Fruit fly (Drosophila melanogaster) whole organism, embryonic: Measurements from ENCODE around the gene CG33095.

Experiments used
- Aef1 ChIP-seq: fragments of 200-800 bp; sonication (Bioruptor generic); IDR thresholded peaks from 3 replicates; pipeline ENCODE4 v1.3.6; 2022; ENCODE audit warnings: missing biosample characterization, missing genetic modification characterization
- CG12155 ChIP-seq: fragments of 200-800 bp; sonication (Bioruptor generic); optimal IDR thresholded peaks from 3 replicates; lab custom pipeline; 2016; ENCODE audit warnings: missing biosample characterization, missing genetic modification characterization
- CG14014 ChIP-seq: fragments of 200-800 bp; sonication (Bioruptor generic); IDR thresholded peaks from 2 replicates; pipeline ENCODE4 v1.3.6; 2022; ENCODE audit warnings: missing biosample characterization, missing genetic modification characterization
- CG15601 ChIP-seq: fragments of 200-800 bp; sonication (Bioruptor generic); optimal IDR thresholded peaks from 3 replicates; lab custom pipeline; 2019; ENCODE audit warnings: missing biosample characterization, mild to moderate bottlenecking, missing genetic modification characterization, moderate library complexity
- CG17829 ChIP-seq: fragments of 200-800 bp; optimal IDR thresholded peaks from 2 replicates; lab custom pipeline; 2019; ENCODE audit warnings: missing biosample characterization, mild to moderate bottlenecking, missing genetic modification characterization, moderate library complexity
- CG17912 ChIP-seq: fragments of 200-800 bp; sonication (Bioruptor generic); optimal IDR thresholded peaks from 2 replicates; lab custom pipeline; 2018; ENCODE audit warnings: missing biosample characterization, mild to moderate bottlenecking, missing genetic modification characterization
- CG1792 ChIP-seq: fragments of 200-800 bp; sonication (Bioruptor generic); optimal IDR thresholded peaks from 2 replicates; lab custom pipeline; 2016; ENCODE audit warnings: missing biosample characterization, missing genetic modification characterization
- CG18262 ChIP-seq: fragments of 200-800 bp; optimal IDR thresholded peaks from 3 replicates; lab custom pipeline; 2019; ENCODE audit warnings: missing biosample characterization, mild to moderate bottlenecking, missing genetic modification characterization, moderate library complexity
- CG2116 ChIP-seq: fragments of 200-800 bp; sonication (Bioruptor generic); optimal IDR thresholded peaks from 3 replicates; lab custom pipeline; 2018; ENCODE audit warnings: missing biosample characterization, mild to moderate bottlenecking, missing genetic modification characterization
- CG2120 ChIP-seq: fragments of 200-800 bp; sonication (Bioruptor generic); optimal IDR thresholded peaks from 3 replicates; lab custom pipeline; 2016; ENCODE audit warnings: missing biosample characterization, missing genetic modification characterization
- CG2678 ChIP-seq: fragments of 200-800 bp; sonication (Bioruptor generic); optimal IDR thresholded peaks from 3 replicates; lab custom pipeline; 2019; ENCODE audit warnings: missing biosample characterization, mild to moderate bottlenecking, missing genetic modification characterization, moderate library complexity
- CG3838 ChIP-seq: fragments of 200-800 bp; sonication (Bioruptor generic); optimal IDR thresholded peaks from 3 replicates; lab custom pipeline; 2016; ENCODE audit warnings: missing biosample characterization, missing genetic modification characterization
- CG6791 ChIP-seq: fragments of 200-800 bp; sonication (Bioruptor generic); IDR thresholded peaks from 3 replicates; pipeline ENCODE4 v1.3.6; 2022; ENCODE audit warnings: missing biosample characterization, missing genetic modification characterization; ENCODE audit not compliant: partially characterized antibody
- CG7271 ChIP-seq: fragments of 200-800 bp; sonication (Bioruptor generic); optimal IDR thresholded peaks from 2 replicates; lab custom pipeline; 2018; ENCODE audit warnings: missing biosample characterization, mild to moderate bottlenecking, missing genetic modification characterization, moderate library complexity
- CG9437 ChIP-seq: fragments of 200-800 bp; sonication (Bioruptor generic); optimal IDR thresholded peaks from 2 replicates; lab custom pipeline; 2018; ENCODE audit warnings: missing biosample characterization, mild to moderate bottlenecking, missing genetic modification characterization
- CrebB ChIP-seq: fragments of 200-800 bp; sonication (Bioruptor generic); optimal IDR thresholded peaks from 3 replicates; lab custom pipeline; 2018; ENCODE audit warnings: missing biosample characterization, mild to moderate bottlenecking, missing genetic modification characterization
- Dfd ChIP-seq, 2 experiments: fragments of >200 bp; optimal IDR thresholded peaks; 2 replicates each; lab custom pipeline; 2017; ENCODE audit warnings: missing biosample characterization in 2 of 2, missing genetic modification characterization in 2 of 2
- Doc2 ChIP-seq: fragments of 200-800 bp; sonication (Bioruptor generic); IDR thresholded peaks from 2 replicates; pipeline ENCODE4 v1.3.6; 2022; ENCODE audit warnings: missing biosample characterization, missing genetic modification characterization
- H2.0 ChIP-seq: fragments of 200-800 bp; sonication (Bioruptor generic); IDR thresholded peaks from 2 replicates; pipeline ENCODE4 v1.3.6; 2022; ENCODE audit warnings: missing biosample characterization, missing genetic modification characterization
- HLH4C ChIP-seq: fragments of 200-800 bp; sonication (Bioruptor generic); IDR thresholded peaks from 3 replicates; pipeline ENCODE4 v1.3.6; 2022; ENCODE audit warnings: missing biosample characterization, missing genetic modification characterization; ENCODE audit not compliant: partially characterized antibody
- HmgZ ChIP-seq: fragments of 200-800 bp; sonication (Bioruptor generic); optimal IDR thresholded peaks from 2 replicates; lab custom pipeline; 2018; ENCODE audit warnings: missing biosample characterization, mild to moderate bottlenecking, missing genetic modification characterization
- Lpt ChIP-seq: fragments of >200 bp; optimal IDR thresholded peaks from 2 replicates; lab custom pipeline; 2018; ENCODE audit warnings: missing biosample characterization, missing genetic modification characterization
- Meics ChIP-seq: fragments of 200-800 bp; sonication (Bioruptor generic); optimal IDR thresholded peaks from 2 replicates; lab custom pipeline; 2017; ENCODE audit warnings: missing biosample characterization, mild to moderate bottlenecking, missing genetic modification characterization
- NC2α ChIP-seq: fragments of 200-800 bp; sonication (Bioruptor generic); optimal IDR thresholded peaks from 2 replicates; lab custom pipeline; 2016; ENCODE audit warnings: missing biosample characterization, missing genetic modification characterization
- Nf-YC ChIP-seq: fragments of 200-800 bp; optimal IDR thresholded peaks from 3 replicates; lab custom pipeline; 2019; ENCODE audit warnings: missing biosample characterization, mild to moderate bottlenecking, missing genetic modification characterization, moderate library complexity
- PHDP ChIP-seq: fragments of 200-800 bp; sonication (Bioruptor generic); optimal IDR thresholded peaks from 3 replicates; lab custom pipeline; 2018; ENCODE audit warnings: missing biosample characterization, mild to moderate bottlenecking, missing genetic modification characterization, moderate library complexity
- Side ChIP-seq: fragments of 200-800 bp; sonication (Bioruptor generic); optimal IDR thresholded peaks from 2 replicates; lab custom pipeline; 2016; ENCODE audit warnings: missing biosample characterization, missing genetic modification characterization
- Trl ChIP-seq, 3 experiments: fragments of >200 bp in 2 of 3; fragments of 200-800 bp in 1 of 3; sonication (Bioruptor generic) in 1 of 3; optimal IDR thresholded peaks; 2 replicates in 1 of 3; 3 replicates in 2 of 3; lab custom pipeline; 2016 to 2017; ENCODE audit warnings: missing biosample characterization in 1 of 3, missing genetic modification characterization in 1 of 3
- ap ChIP-seq: fragments of 200-800 bp; sonication (Bioruptor generic); IDR thresholded peaks from 2 replicates; pipeline ENCODE4 v1.3.6; 2022; ENCODE audit warnings: missing biosample characterization, missing genetic modification characterization
- bbx ChIP-seq: fragments of 200-800 bp; sonication (Bioruptor generic); IDR thresholded peaks from 2 replicates; pipeline ENCODE4 v1.3.6; 2022; ENCODE audit warnings: missing biosample characterization, missing genetic modification characterization; ENCODE audit not compliant: partially characterized antibody
- bcd ChIP-seq: fragments of 200-800 bp; sonication (Bioruptor generic); optimal IDR thresholded peaks from 2 replicates; lab custom pipeline; 2017; ENCODE audit warnings: missing biosample characterization, mild to moderate bottlenecking, missing genetic modification characterization
- crol ChIP-seq: fragments of 200-800 bp; sonication (Bioruptor generic); IDR thresholded peaks from 2 replicates; pipeline ENCODE4 v1.3.6; 2022; ENCODE audit warnings: missing biosample characterization, missing genetic modification characterization
- cwo ChIP-seq: fragments of 200-800 bp; sonication (Bioruptor generic); optimal IDR thresholded peaks from 3 replicates; lab custom pipeline; 2017; ENCODE audit warnings: missing biosample characterization, missing genetic modification characterization, mild to moderate bottlenecking, moderate library complexity, missing genetic modification reagents
- dmrt99B ChIP-seq: fragments of 200-800 bp; sonication (Bioruptor generic); optimal IDR thresholded peaks from 2 replicates; lab custom pipeline; 2018; ENCODE audit warnings: missing biosample characterization, mild to moderate bottlenecking, missing genetic modification characterization, moderate library complexity
- ems ChIP-seq: fragments of 200-800 bp; sonication (Bioruptor generic); optimal IDR thresholded peaks from 3 replicates; lab custom pipeline; 2016; ENCODE audit warnings: missing biosample characterization, missing genetic modification characterization
- fd3F ChIP-seq: fragments of 200-800 bp; sonication (Bioruptor generic); optimal IDR thresholded peaks from 2 replicates; lab custom pipeline; 2018; ENCODE audit warnings: missing biosample characterization, mild to moderate bottlenecking, missing genetic modification characterization, moderate library complexity
- hb ChIP-seq: fragments of 200-800 bp; sonication (Bioruptor generic); IDR thresholded peaks from 3 replicates; pipeline ENCODE4 v1.3.6; 2022; ENCODE audit warnings: missing biosample characterization, missing genetic modification characterization; ENCODE audit not compliant: partially characterized antibody
- hkb ChIP-seq, 2 experiments: fragments of 200-800 bp in 1 of 2; fragments of >200 bp in 1 of 2; sonication (Bioruptor generic) in 1 of 2; IDR thresholded peaks in 1 of 2; optimal IDR thresholded peaks in 1 of 2; 2 replicates each; pipeline versions ENCODE4 v1.3.6 to Lab custom; 2017 to 2022; ENCODE audit warnings: missing biosample characterization in 1 of 2, missing genetic modification characterization in 1 of 2
- lbe ChIP-seq: fragments of 200-800 bp; sonication (Bioruptor generic); optimal IDR thresholded peaks from 2 replicates; lab custom pipeline; 2016; ENCODE audit warnings: missing biosample characterization, mild to moderate bottlenecking, missing genetic modification characterization
- lola ChIP-seq, 3 experiments: fragments of >200 bp in 2 of 3; fragments of 200-800 bp in 1 of 3; sonication (Bioruptor generic) in 1 of 3; optimal IDR thresholded peaks; 2 replicates each; lab custom pipeline; 2017 to 2019; ENCODE audit warnings: missing biosample characterization in 3 of 3, missing genetic modification characterization in 3 of 3, mild to moderate bottlenecking in 1 of 3, moderate library complexity in 1 of 3
- mld ChIP-seq: fragments of 200-800 bp; sonication (Bioruptor generic); IDR thresholded peaks from 3 replicates; pipeline ENCODE4 v1.3.6; 2022; ENCODE audit warnings: missing biosample characterization, missing genetic modification characterization; ENCODE audit not compliant: partially characterized antibody
- nau ChIP-seq: fragments of 200-800 bp; sonication (Bioruptor generic); optimal IDR thresholded peaks from 3 replicates; lab custom pipeline; 2017; ENCODE audit warnings: missing biosample characterization, mild to moderate bottlenecking, missing genetic modification characterization, missing genetic modification reagents
- nerfin-1 ChIP-seq: fragments of 200-800 bp; sonication (Bioruptor generic); optimal IDR thresholded peaks from 3 replicates; lab custom pipeline; 2019; ENCODE audit warnings: missing biosample characterization, mild to moderate bottlenecking, missing genetic modification characterization, moderate library complexity
- oc ChIP-seq: fragments of 200-800 bp; sonication (Bioruptor generic); optimal IDR thresholded peaks from 2 replicates; lab custom pipeline; 2018; ENCODE audit warnings: missing biosample characterization, mild to moderate bottlenecking, missing genetic modification characterization, moderate library complexity
- phol ChIP-seq: fragments of 200-800 bp; sonication (Bioruptor generic); optimal IDR thresholded peaks from 3 replicates; lab custom pipeline; 2018; ENCODE audit warnings: missing biosample characterization, mild to moderate bottlenecking, missing genetic modification characterization, moderate library complexity
- rib ChIP-seq: fragments of 200-800 bp; sonication (Bioruptor generic); IDR thresholded peaks from 2 replicates; pipeline ENCODE4 v1.3.6; 2022; ENCODE audit warnings: missing biosample characterization, missing genetic modification characterization
- ro ChIP-seq: fragments of 200-800 bp; sonication (Bioruptor generic); IDR thresholded peaks from 2 replicates; pipeline ENCODE4 v1.3.6; 2022; ENCODE audit warnings: missing biosample characterization, missing genetic modification characterization
- sisA ChIP-seq: fragments of 200-800 bp; sonication (Bioruptor generic); IDR thresholded peaks from 2 replicates; pipeline ENCODE4 v1.3.6; 2022; ENCODE audit warnings: missing biosample characterization, missing genetic modification characterization
- ttk ChIP-seq: fragments of 200-800 bp; sonication (Bioruptor generic); IDR thresholded peaks from 2 replicates; pipeline ENCODE4 v2.1.2; 2022; ENCODE audit warnings: missing biosample characterization, missing genetic modification characterization
- wdn ChIP-seq: fragments of 200-800 bp; sonication (Bioruptor generic); IDR thresholded peaks from 2 replicates; pipeline ENCODE4 v1.3.6; 2022; ENCODE audit warnings: missing biosample characterization, missing genetic modification characterization

Gene CG33095

DNA sequence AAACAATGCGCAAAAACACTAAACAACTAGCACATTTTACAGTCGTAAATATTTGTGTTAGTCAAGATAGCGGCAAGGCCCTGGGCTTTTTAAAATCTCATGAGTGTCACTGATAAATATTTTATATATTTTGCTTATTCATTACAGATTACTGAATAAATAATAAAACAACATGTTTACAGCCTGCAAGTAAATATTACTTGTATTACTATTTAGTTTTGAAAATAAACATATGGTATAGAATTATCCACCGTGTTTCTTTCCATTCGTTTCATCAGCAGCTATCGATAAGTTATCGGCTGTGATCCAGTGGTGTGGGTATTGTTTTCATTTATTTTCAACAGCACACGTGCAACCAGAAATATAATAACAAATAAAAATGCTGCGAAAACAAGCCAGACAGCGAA, 22.9 kb upstream of the CG33095 start, which contains the start of the genes shams and CG11920 (continued):
- TF ChIP-seq CG2120 (GFP tag; lab: Kevin White, UChicago) (peak; percentile 27), Lpt (GFP tag; lab: Kevin White, UChicago) (no peak), CG17912 (GFP tag; lab: Kevin White, UChicago) (no peak), PHDP (tag; lab: Kevin White, UChicago) (peak; percentile 3), phol (peak; percentile 10), cwo (peak; percentile 40), hkb (optimal IDR thresholded peaks at IDR 0.05; lab: Kevin White, UChicago) (no peak), hkb (GFP tag; IDR thresholded peaks at IDR 0.05; lab: Robert Waterston, UW) (no peak), Nf-YC (tag; lab: Kevin White, UChicago) (peak; percentile 42), nau (GFP tag; lab: Kevin White, UChicago) (no peak), ems (GFP tag; lab: Kevin White, UChicago) (no peak), CG2678 (tag; lab: Kevin White, UChicago) (no peak), Dfd (GFP tag; optimal IDR thresholded peaks at IDR 0.05; lab: Kevin White, UChicago) (no peak), CG9437 (GFP tag; lab: Kevin White, UChicago) (peak; percentile 2), CG18262 (tag; lab: Kevin White, UChicago) (peak; percentile 3), NC2α (GFP tag; lab: Kevin White, UChicago) (no peak), CG7271 (tag; lab: Kevin White, UChicago) (no peak), H2.0 (GFP tag; lab: Robert Waterston, UW) (no peak), HmgZ (peak; percentile 23), oc (tag; lab: Kevin White, UChicago) (no peak), fd3F (no peak), CG2116 (GFP tag; lab: Kevin White, UChicago) (peak; percentile 80), CG1792 (GFP tag; lab: Kevin White, UChicago) (no peak), CG3838 (GFP tag; lab: Kevin White, UChicago) (peak; percentile 36), crol (no peak), CG14014 (GFP tag; lab: Robert Waterston, UW) (no peak), Doc2 (no peak), dmrt99B (tag; lab: Kevin White, UChicago) (no peak), nerfin-1 (peak; percentile 48), sisA (GFP tag; lab: Robert Waterston, UW) (no peak), mld (GFP tag; lab: Robert Waterston, UW) (no peak), wdn (GFP tag; lab: Robert Waterston, UW) (no peak), bbx (peak; percentile 33; the same call in 1 of the 2 replicates), Trl (optimal IDR thresholded peaks at IDR 0.05; lab: Kevin White, UChicago) (no peak), Trl (GFP tag; optimal IDR thresholded peaks at IDR 0.05; lab: Kevin White, UChicago) (no peak), rib (GFP tag; lab: Robert Waterston, UW) (no peak), ap (GFP tag; lab: Robert Waterston, UW) (no peak), ttk (GFP tag; lab: Robert Waterston, UW) (no peak), Side (GFP tag; lab: Kevin White, UChicago) (no peak), CrebB (tag; lab: Kevin White, UChicago) (no peak), HLH4C (GFP tag; lab: Robert Waterston, UW) (peak; percentile 67), lola (GFP tag; optimal IDR thresholded peaks at IDR 0.05; lab: Kevin White, UChicago) (peak in 1 of 3 experiments; percentile 25), lbe (GFP tag; lab: Kevin White, UChicago) (peak; percentile 59), CG6791 (0 out of 3 replicates have a peak, but pooled peaks have one; percentile 39), ro (GFP tag; lab: Robert Waterston, UW) (no peak), CG15601 (peak; percentile 42), bcd (no peak), Meics (GFP tag; lab: Kevin White, UChicago) (no peak), CG12155 (GFP tag; lab: Kevin White, UChicago) (peak; percentile 26), Aef1 (no peak), CG17829 (tag; lab: Kevin White, UChicago) (peak; percentile 69), hb (GFP tag; lab: Robert Waterston, UW) (no peak)
